Worm (Caenorhabditis elegans): ENCODE results near the gene hse-5.

hse-5 gene

DNA sequence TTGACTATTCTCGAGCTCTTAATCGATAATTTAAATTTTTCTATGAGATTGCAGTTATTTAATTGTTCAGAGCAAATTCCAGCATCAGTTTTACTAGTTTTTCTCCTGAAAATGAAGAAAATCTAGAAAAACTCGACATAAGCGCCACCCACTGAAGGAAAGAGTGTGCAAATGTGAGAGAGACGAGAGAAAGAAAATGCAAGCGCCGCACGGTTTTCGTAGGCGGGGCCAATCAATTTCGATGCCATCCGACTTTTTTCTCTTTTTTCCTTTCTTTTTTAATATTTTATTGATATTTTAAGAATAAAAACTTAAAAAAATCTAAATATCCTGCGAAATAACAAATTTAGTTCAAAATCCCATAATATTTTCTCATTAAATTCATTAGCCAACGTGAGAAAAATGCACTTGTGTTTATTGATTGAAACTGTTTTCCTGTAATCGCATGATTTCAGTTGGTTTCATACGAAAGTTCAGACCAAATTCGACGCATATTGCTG is 12.5 kb upstream of the hse-5 start, which contains the start of gene cdk-12:
cdk-12 (plus strand) TSS at position 450 of the 500 bp plus-strand sequence.
- TF ChIP-seq ceh-82 (tag; optimal IDR thresholded peaks at IDR 0.05) (peak in 1 of 3 experiments; percentile 56), fos-1 (tag; optimal IDR thresholded peaks at IDR 0.05) (no peak), unc-86 (tag; optimal IDR thresholded peaks at IDR 0.05) (no peak), nhr-71 (tag; optimal IDR thresholded peaks at IDR 0.05) (peak; percentile 66), pax-3 (tag; optimal IDR thresholded peaks at IDR 0.05) (no peak), nhr-11 (tag; optimal IDR thresholded peaks at IDR 0.05) (no peak), ceh-90 (tag; optimal IDR thresholded peaks at IDR 0.05) (no peak), C16A3.4 (tag; optimal IDR thresholded peaks at IDR 0.05) (peak; percentile 35), nhr-237 (tag; optimal IDR thresholded peaks at IDR 0.05) (no peak), nhr-85 (tag) (peak; percentile 9), mep-1 (tag; optimal IDR thresholded peaks at IDR 0.05) (peak; percentile 63), mdl-1 (tag; optimal IDR thresholded peaks at IDR 0.05) (peak in 1 of 2 experiments; percentile 34), rnt-1 (tag; optimal IDR thresholded peaks at IDR 0.05) (peak; percentile 70), efl-1 (optimal IDR thresholded peaks at IDR 0.05) (peak; percentile 39 to 57), efl-1 (GFP tag; optimal IDR thresholded peaks at IDR 0.05 in 1 of 2) (peak; percentile 51 to 94), elt-3 (tag; optimal IDR thresholded peaks at IDR 0.05) (peak in 1 of 6 experiments; percentile 73), xbp-1 (tag; optimal IDR thresholded peaks at IDR 0.05) (peak; percentile 53), nhr-19 (GFP tag; conservative IDR thresholded peaks at IDR 0.05) (peak; percentile 29), ztf-11 (tag; optimal IDR thresholded peaks at IDR 0.05) (no peak), dpl-1 (GFP tag; optimal IDR thresholded peaks at IDR 0.05) (peak; percentile 34 to 62 (median 36)), aly-2 (tag; optimal IDR thresholded peaks at IDR 0.05) (no peak), blmp-1 (tag; optimal IDR thresholded peaks at IDR 0.05) (peak; percentile 53), dsc-1 (tag; optimal IDR thresholded peaks at IDR 0.05) (peak; percentile 19), pag-3 (tag; optimal IDR thresholded peaks at IDR 0.05; ENCODE audit: borderline replicate concordance, insufficient read depth) (peak; percentile 69), snpc-4 (tag; optimal IDR thresholded peaks at IDR 0.05) (peak; percentile 20), nhr-20 (tag; optimal IDR thresholded peaks at IDR 0.05) (peak; percentile 34), nhr-47 (tag; optimal IDR thresholded peaks at IDR 0.05) (peak; percentile 51), lsy-2 (tag; optimal IDR thresholded peaks at IDR 0.05) (peak; percentile 62 to 72), lin-35 (GFP tag; optimal IDR thresholded peaks at IDR 0.05) (peak; percentile 38 to 52), nhr-90 (tag; optimal IDR thresholded peaks at IDR 0.05; ENCODE audit: poor library complexity) (peak; percentile 35), tbx-2 (tag; optimal IDR thresholded peaks at IDR 0.05) (peak; percentile 28), swsn-7 (tag; optimal IDR thresholded peaks at IDR 0.05) (peak; percentile 52), snu-23 (GFP tag; optimal IDR thresholded peaks at IDR 0.05) (peak; percentile 60), lin-14 (GFP tag; optimal IDR thresholded peaks at IDR 0.05) (peak; percentile 57), irx-1 (tag; optimal IDR thresholded peaks at IDR 0.05) (peak; percentile 6), skn-1 (tag; optimal IDR thresholded peaks at IDR 0.05) (peak; percentile 66)

- TF ChIP-seq lin-14 (GFP tag; optimal IDR thresholded peaks at IDR 0.05) = peak; percentile 86
- TF ChIP-seq ceh-82 (tag; optimal IDR thresholded peaks at IDR 0.05) = peak in 2 of 3 experiments; percentile 36 to 41
- no peak for TF ChIP-seq nhr-237 (tag; optimal IDR thresholded peaks at IDR 0.05)
- TF ChIP-seq mep-1 (tag; optimal IDR thresholded peaks at IDR 0.05) = no peak
- TF ChIP-seq hlh-4 (tag; optimal IDR thresholded peaks at IDR 0.05) = no peak
- no peak for TF ChIP-seq nhr-90 (tag; optimal IDR thresholded peaks at IDR 0.05; ENCODE audit: poor library complexity)
- no peak for TF ChIP-seq ceh-63 (GFP tag; optimal IDR thresholded peaks at IDR 0.05)
- TF ChIP-seq zip-4 (GFP tag; optimal IDR thresholded peaks at IDR 0.05) = no peak
- no peak for TF ChIP-seq fkh-10 (GFP tag; optimal IDR thresholded peaks at IDR 0.05)
- TF ChIP-seq C34B4.2 (tag; optimal IDR thresholded peaks at IDR 0.05) = no peak
- TF ChIP-seq nhr-85 (tag) = no peak
- no peak for TF ChIP-seq mab-9 (GFP tag; IDR thresholded peaks at IDR 0.05)
- TF ChIP-seq skn-1 (tag; optimal IDR thresholded peaks at IDR 0.05) = no peak
- TF ChIP-seq dpl-1 (GFP tag; optimal IDR thresholded peaks at IDR 0.05) = peak in 1 of 3 experiments; percentile 8
- no peak for TF ChIP-seq unc-130 (tag; optimal IDR thresholded peaks at IDR 0.05)
- peak; percentile 66 for TF ChIP-seq fkh-8 (tag; optimal IDR thresholded peaks at IDR 0.05)
- no peak for TF ChIP-seq elt-2 (tag; optimal IDR thresholded peaks at IDR 0.05)
- no peak for TF ChIP-seq lin-15B (tag; optimal IDR thresholded peaks at IDR 0.05)
- TF ChIP-seq ceh-8 (GFP tag; optimal IDR thresholded peaks at IDR 0.05) = no peak
- TF ChIP-seq lsy-2 (tag; optimal IDR thresholded peaks at IDR 0.05) = peak in 1 of 2 experiments; percentile 46
- TF ChIP-seq nhr-71 (tag; optimal IDR thresholded peaks at IDR 0.05) = peak; percentile 34
- TF ChIP-seq snpc-4 (tag; optimal IDR thresholded peaks at IDR 0.05) = no peak
- TF ChIP-seq ceh-90 (tag; optimal IDR thresholded peaks at IDR 0.05) = no peak
- TF ChIP-seq efl-1 (optimal IDR thresholded peaks at IDR 0.05) = peak in 1 of 2 experiments; percentile 48
- peak; percentile 19 to 24 for TF ChIP-seq efl-1 (GFP tag; optimal IDR thresholded peaks at IDR 0.05 in 1 of 2)
- peak in 1 of 2 experiments; percentile 37 for TF ChIP-seq lin-35 (GFP tag; optimal IDR thresholded peaks at IDR 0.05)
- TF ChIP-seq alr-1 (tag; optimal IDR thresholded peaks at IDR 0.05; ENCODE audit: borderline replicate concordance) = no peak
- TF ChIP-seq unc-62 (GFP tag; optimal IDR thresholded peaks at IDR 0.05) = no peak
- TF ChIP-seq blmp-1 (tag; optimal IDR thresholded peaks at IDR 0.05) = peak; percentile 7
Observed at ce11 chrIII:4335614-4336013, 9.5 kb upstream of the hse-5 start.
